Fruit fly (Drosophila melanogaster): ENCODE measurements around the gene CG9737.

DNA sequence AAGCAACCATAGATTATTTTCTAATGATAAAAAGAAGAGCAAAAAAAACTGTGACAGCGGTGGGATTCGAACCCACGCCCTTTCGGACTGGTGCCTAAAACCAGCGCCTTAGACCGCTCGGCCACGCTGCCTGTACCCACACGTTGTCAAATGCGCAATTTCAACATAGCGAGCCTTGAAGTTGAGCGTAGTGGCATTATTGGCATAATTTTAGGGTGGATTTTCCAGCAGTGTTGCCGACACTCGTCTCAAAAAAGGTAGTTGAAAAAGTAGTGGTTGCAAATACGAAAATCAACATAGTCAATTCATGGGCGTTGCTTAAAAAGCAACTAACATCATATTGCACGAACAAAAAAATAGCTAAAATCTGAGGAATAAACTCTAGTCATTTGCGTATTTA is 5.5 kb upstream of the CG9737 start:
- no peak for TF ChIP-seq CG16779 (tag; optimal IDR thresholded peaks at IDR 0.05)
- no peak for TF ChIP-seq Gug (GFP tag; IDR thresholded peaks at IDR 0.05)
- no peak for TF ChIP-seq Ets21C (GFP tag; optimal IDR thresholded peaks at IDR 0.05)
- no peak for TF ChIP-seq fkh (GFP tag; optimal IDR thresholded peaks at IDR 0.05)

Measured in whole organism, prepupa.